Fruit fly (Drosophila melanogaster): ENCODE measurements around the gene CG45489.

Gene CG45489

DNA sequence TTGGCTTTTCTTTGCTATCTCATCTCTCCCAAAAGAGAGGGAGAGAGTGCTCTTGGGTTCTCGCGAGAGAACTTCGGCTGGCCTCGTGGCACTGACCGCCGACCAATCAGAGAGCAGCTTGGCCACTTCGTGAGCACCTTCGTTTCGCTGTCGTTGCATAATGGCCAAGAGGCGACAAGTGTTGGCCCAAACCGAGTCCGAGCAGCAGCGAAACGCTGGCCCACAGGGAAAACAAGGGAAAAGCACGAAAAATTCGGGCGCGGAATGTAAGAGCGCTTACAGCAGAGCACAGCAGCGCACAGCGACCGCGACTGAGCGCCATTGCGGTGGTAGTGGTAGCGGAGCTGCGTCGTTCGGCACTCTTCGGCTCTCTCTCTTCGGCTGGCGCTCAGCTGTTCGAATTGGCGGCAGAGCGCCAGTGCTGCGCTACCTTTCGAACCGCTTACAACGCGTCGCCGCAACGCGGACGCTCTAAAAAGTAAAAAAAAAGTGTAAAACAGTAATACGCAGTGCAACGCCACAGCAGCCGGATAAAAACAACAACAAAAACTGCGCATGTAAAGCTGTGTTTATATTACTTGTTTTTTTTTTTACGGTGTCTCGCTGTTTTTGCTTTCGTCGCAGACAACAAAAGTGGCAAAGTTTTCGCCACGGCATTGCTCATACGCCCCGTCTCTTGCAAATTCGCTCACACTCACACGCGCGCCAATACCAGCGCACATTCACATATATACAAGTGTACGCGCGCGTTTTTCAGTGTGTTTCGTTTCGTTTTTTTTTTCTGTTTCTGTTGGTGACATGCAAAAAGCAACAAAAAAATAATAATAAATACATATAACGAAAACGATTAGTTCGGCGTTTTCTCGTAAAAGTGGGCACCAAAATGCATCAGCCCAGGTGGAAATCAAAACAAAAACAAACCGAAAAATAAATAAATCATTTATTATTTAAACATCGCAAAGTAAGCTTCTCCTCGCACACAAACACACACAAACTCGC is 41.7 kb downstream of the CG45489 start (continued):
- peak in 1 of 2 experiments; percentile 99 for TF ChIP-seq Pdp1 (GFP tag; optimal IDR thresholded peaks at IDR 0.05)
- peak; percentile 68 for TF ChIP-seq CG15479 (GFP tag; optimal IDR thresholded peaks at IDR 0.05)
- TF ChIP-seq CG2120 (GFP tag; optimal IDR thresholded peaks at IDR 0.05): peak; percentile 15
- peak; percentile 44 for TF ChIP-seq abd-A (tag; optimal IDR thresholded peaks at IDR 0.05)
- no peak for TF ChIP-seq CG10565 (GFP tag; optimal IDR thresholded peaks at IDR 0.05)
- TF ChIP-seq nerfin-1 (tag; optimal IDR thresholded peaks at IDR 0.05): peak; percentile 8
- peak; percentile 66 for TF ChIP-seq cg (GFP tag; optimal IDR thresholded peaks at IDR 0.05)
- TF ChIP-seq lab (GFP tag; optimal IDR thresholded peaks at IDR 0.05): peak; percentile 44
- TF ChIP-seq CG34422 (GFP tag; IDR thresholded peaks at IDR 0.05): 0 out of 3 replicates have a peak, but pooled peaks have one; percentile 18
- no peak for TF ChIP-seq BEAF-32 (GFP tag; optimal IDR thresholded peaks at IDR 0.05)
- no peak for TF ChIP-seq sob (GFP tag; IDR thresholded peaks at IDR 0.05)
- no peak for TF ChIP-seq CG12219 (GFP tag; optimal IDR thresholded peaks at IDR 0.05)
- TF ChIP-seq CG11247 (GFP tag; IDR thresholded peaks at IDR 0.05): no peak
- no peak for TF ChIP-seq HLH3B (GFP tag; IDR thresholded peaks at IDR 0.05)
- peak; percentile 30 for TF ChIP-seq yki (optimal IDR thresholded peaks at IDR 0.05)
- TF ChIP-seq crp (GFP tag; optimal IDR thresholded peaks at IDR 0.05): peak in 1 of 2 experiments; percentile 73
- no peak for TF ChIP-seq hb (GFP tag; IDR thresholded peaks at IDR 0.05; ENCODE audit: partially characterized antibody)
- TF ChIP-seq NfI (GFP tag; optimal IDR thresholded peaks at IDR 0.05): no peak
- TF ChIP-seq Dll (GFP tag; IDR thresholded peaks at IDR 0.05; ENCODE audit: partially characterized antibody): peak; percentile 63; the same call in 2 of the 4 replicates
- no peak for TF ChIP-seq CG5245 (GFP tag; optimal IDR thresholded peaks at IDR 0.05)
- TF ChIP-seq CG6689 (GFP tag; IDR thresholded peaks at IDR 0.05): 0 out of 2 replicates have a peak, but pooled peaks have one; percentile 20
- TF ChIP-seq fru (optimal IDR thresholded peaks at IDR 0.05): no peak
- peak; percentile 32 for TF ChIP-seq Hmr (GFP tag; optimal IDR thresholded peaks at IDR 0.05)
- TF ChIP-seq HLH54F (GFP tag; optimal IDR thresholded peaks at IDR 0.05): no peak

DNA sequence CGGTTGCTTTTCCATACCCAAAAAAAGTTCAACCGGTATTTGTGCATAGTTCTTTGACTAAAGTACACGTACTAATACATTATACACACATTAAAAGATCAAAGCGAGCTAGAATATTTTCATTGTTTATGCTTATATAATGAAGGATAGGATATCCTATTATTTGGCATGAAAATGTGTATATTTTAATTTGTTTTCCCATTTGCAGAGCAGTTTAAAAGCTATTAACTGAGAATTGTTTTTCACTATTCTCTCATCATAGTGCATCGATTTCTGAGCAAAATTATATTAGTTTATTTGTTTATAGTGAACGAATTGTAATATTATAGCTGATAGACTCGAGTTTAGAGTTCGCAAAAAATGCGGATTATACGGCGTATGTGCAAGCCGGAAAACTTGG is 42.5 kb downstream of the CG45489 start:
- TF ChIP-seq tx (GFP tag; optimal IDR thresholded peaks at IDR 0.05) (no peak), Fer1 (GFP tag; optimal IDR thresholded peaks at IDR 0.05) (no peak), Med (GFP tag) (peak; percentile 1), CG6683 (GFP tag; optimal IDR thresholded peaks at IDR 0.05) (no peak), CG4820 (GFP tag; optimal IDR thresholded peaks at IDR 0.05) (no peak)

DNA sequence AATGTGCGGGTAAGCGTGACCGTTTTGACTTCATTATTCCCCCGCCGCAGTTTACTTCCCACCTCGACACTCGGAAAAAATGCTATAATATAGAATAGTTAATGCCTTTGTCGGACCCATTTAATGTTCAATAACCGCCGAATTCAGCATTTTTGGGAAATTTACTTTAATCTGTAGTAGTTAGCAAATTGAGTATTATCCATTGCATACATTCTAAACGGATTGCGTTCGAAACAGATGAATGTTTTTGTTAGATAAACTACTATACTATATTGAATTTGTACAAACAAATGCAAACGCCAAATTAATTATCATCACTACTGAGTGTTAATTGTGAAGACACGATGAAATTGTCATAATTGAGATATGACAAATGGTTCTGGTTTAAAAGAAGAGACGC is 44.8 kb downstream of the CG45489 start:
- peak in 1 of 2 experiments; percentile 21 for TF ChIP-seq Pdp1 (GFP tag; optimal IDR thresholded peaks at IDR 0.05)
- TF ChIP-seq Rfx (GFP tag; IDR thresholded peaks at IDR 0.05): no peak
- TF ChIP-seq pum (GFP tag; optimal IDR thresholded peaks at IDR 0.05): peak; percentile 25
- no peak for TF ChIP-seq ham (GFP tag; IDR thresholded peaks at IDR 0.05)
- TF ChIP-seq CG16863 (GFP tag; optimal IDR thresholded peaks at IDR 0.05): no peak
- 0 out of 3 replicates have a peak, but pooled peaks have one; percentile 17 for TF ChIP-seq ci (GFP tag; IDR thresholded peaks at IDR 0.05)
- no peak for TF ChIP-seq Med (GFP tag)
- 0 out of 2 replicates have a peak, but pooled peaks have one; percentile 5 for TF ChIP-seq lmd (GFP tag; IDR thresholded peaks at IDR 0.05)
- peak; percentile 83 for TF ChIP-seq sens (GFP tag)
- peak; percentile 39 for TF ChIP-seq CG12391 (tag; optimal IDR thresholded peaks at IDR 0.05)
- peak; percentile 49 for TF ChIP-seq dmrt11E (tag; optimal IDR thresholded peaks at IDR 0.05)
- TF ChIP-seq CG3163 (GFP tag; optimal IDR thresholded peaks at IDR 0.05): no peak
- TF ChIP-seq CG8281 (tag; optimal IDR thresholded peaks at IDR 0.05): no peak
- TF ChIP-seq CG17912 (GFP tag; optimal IDR thresholded peaks at IDR 0.05): no peak
- TF ChIP-seq CG10366 (GFP tag; IDR thresholded peaks at IDR 0.05): no peak
- TF ChIP-seq nau (GFP tag; optimal IDR thresholded peaks at IDR 0.05): no peak
- TF ChIP-seq Xbp1 (GFP tag; optimal IDR thresholded peaks at IDR 0.05): peak; percentile 13
- no peak for TF ChIP-seq PHDP (tag; optimal IDR thresholded peaks at IDR 0.05)
- TF ChIP-seq gt (GFP tag; IDR thresholded peaks at IDR 0.05): no peak
- no peak for TF ChIP-seq Mes4 (GFP tag; optimal IDR thresholded peaks at IDR 0.05)

All from whole organism, embryonic.